Worm (Caenorhabditis elegans) whole organism, midembryonic: Measurements from ENCODE around the gene T14G8.2.

Source experiments
- cog-1 ChIP-seq: sonication (generic microtip); optimal IDR thresholded peaks from 2 replicates; lab custom pipeline; 2016; ENCODE audit warnings: missing genetic modification characterization, missing compliant biosample characterization
- flt-1 ChIP-seq: fragments of 200-800 bp; sonication (Bioruptor generic); IDR thresholded peaks from 2 replicates; pipeline ENCODE4 v1.3.6; 2022; ENCODE audit warnings: missing genetic modification characterization, missing compliant biosample characterization
- klf-2 ChIP-seq: fragments of 200-800 bp; sonication (Bioruptor generic); conservative IDR thresholded peaks from 2 replicates; pipeline ENCODE4 v1.3.6; 2022; ENCODE audit warnings: missing genetic modification reagents, missing genetic modification characterization, missing compliant biosample characterization
- med-1 ChIP-seq: sonication (generic microtip); optimal IDR thresholded peaks from 2 replicates; lab custom pipeline; 2017; ENCODE audit warnings: missing genetic modification characterization, mild to moderate bottlenecking, missing compliant biosample characterization, antibody characterized with exemption, missing genetic modification reagents; ENCODE audit not compliant: insufficient read depth
- ref-1 ChIP-seq: fragments of 200-800 bp; sonication (Bioruptor generic); conservative IDR thresholded peaks from 2 replicates; pipeline ENCODE4 v1.3.6; 2022; ENCODE audit warnings: missing genetic modification reagents, missing genetic modification characterization, missing compliant biosample characterization
- tab-1 ChIP-seq: fragments of 200-800 bp; sonication (Bioruptor generic); IDR thresholded peaks from 2 replicates; pipeline ENCODE4 v1.3.6; 2022; ENCODE audit warnings: missing genetic modification characterization, missing compliant biosample characterization
- ztf-29 ChIP-seq: fragments of 200-800 bp; sonication (Bioruptor generic); IDR thresholded peaks from 2 replicates; pipeline ENCODE4 v1.3.6; 2022; ENCODE audit warnings: missing genetic modification reagents, missing genetic modification characterization, missing compliant biosample characterization

ce11 chrX:12853079-12853478 is 4.7 kb upstream of the T14G8.2 start:
- TF ChIP-seq klf-2 (GFP tag; lab: Robert Waterston, UW) (no peak), cog-1 (tag; lab: Kevin White, UChicago) (no peak), tab-1 (GFP tag; lab: Robert Waterston, UW) (no peak), med-1 (GFP tag; lab: Kevin White, UChicago) (no peak), ztf-29 (GFP tag; lab: Robert Waterston, UW) (no peak), ref-1 (GFP tag; lab: Robert Waterston, UW) (no peak), flt-1 (GFP tag; lab: Robert Waterston, UW) (no peak)
